Fruit fly (Drosophila melanogaster): ENCODE data around the gene CG7560.

The CG7560 gene

DNA sequence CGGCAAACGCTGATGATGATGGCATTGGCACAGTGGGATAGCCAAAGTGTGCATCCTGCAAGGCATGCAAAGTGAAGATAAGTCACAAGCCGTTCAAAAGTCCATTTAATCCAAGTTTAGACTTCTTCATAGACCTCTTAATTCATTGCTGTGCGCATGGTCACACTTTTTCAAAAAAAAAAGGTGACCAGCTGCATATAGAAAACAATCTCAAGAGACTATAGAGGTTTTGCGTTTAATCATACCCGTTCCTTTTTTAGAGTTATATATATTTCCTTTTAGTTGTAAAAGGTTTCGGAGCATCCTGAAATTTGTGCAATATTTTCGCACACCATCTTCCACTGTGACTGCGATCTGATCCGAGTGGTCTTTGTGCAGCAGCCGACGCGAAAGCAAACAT is 10.5 kb upstream of the CG7560 start (continued):
- peak; percentile 43 for TF ChIP-seq Eip75B (GFP tag; optimal IDR thresholded peaks at IDR 0.05)
- TF ChIP-seq CG3919 (GFP tag; optimal IDR thresholded peaks at IDR 0.05), result peak; percentile 23
- TF ChIP-seq fd85E (GFP tag; optimal IDR thresholded peaks at IDR 0.05), result no peak
- peak; percentile 12 for TF ChIP-seq vri (GFP tag; optimal IDR thresholded peaks at IDR 0.05)
- peak; percentile 88 for TF ChIP-seq Eip78C (GFP tag)
- TF ChIP-seq CG8319 (GFP tag; optimal IDR thresholded peaks at IDR 0.05), result no peak
- peak; percentile 58 for TF ChIP-seq pdm3 (GFP tag; optimal IDR thresholded peaks at IDR 0.05)
- TF ChIP-seq ss (GFP tag; optimal IDR thresholded peaks at IDR 0.05), result no peak
- TF ChIP-seq dsx (GFP tag; optimal IDR thresholded peaks at IDR 0.05; ENCODE audit: poor library complexity, severe bottlenecking), result no peak
- TF ChIP-seq CG11902 (GFP tag; optimal IDR thresholded peaks at IDR 0.05), result no peak
- peak; percentile 51 for TF ChIP-seq achi (GFP tag; optimal IDR thresholded peaks at IDR 0.05)
- no peak for TF ChIP-seq CG7368 (GFP tag; optimal IDR thresholded peaks at IDR 0.05)
- peak; percentile 46 for TF ChIP-seq OdsH (GFP tag; optimal IDR thresholded peaks at IDR 0.05)
- TF ChIP-seq Ets96B (tag; optimal IDR thresholded peaks at IDR 0.05), result peak; percentile 53
- no peak for TF ChIP-seq CG8632 (GFP tag; optimal IDR thresholded peaks at IDR 0.05)
- TF ChIP-seq CG31627 (GFP tag; optimal IDR thresholded peaks at IDR 0.05), result peak; percentile 55
- no peak for TF ChIP-seq Eip93F (GFP tag; optimal IDR thresholded peaks at IDR 0.05)
- TF ChIP-seq CG15336 (GFP tag; IDR thresholded peaks at IDR 0.05), result peak; percentile 40; the same call in 1 of the 2 replicates
- no peak for TF ChIP-seq CG6163 (GFP tag; IDR thresholded peaks at IDR 0.05)
- peak in 1 of 2 experiments; percentile 61 for TF ChIP-seq salr (GFP tag; optimal IDR thresholded peaks at IDR 0.05)
- no peak for TF ChIP-seq CG6854 (GFP tag; optimal IDR thresholded peaks at IDR 0.05)
- no peak for TF ChIP-seq Blimp-1 (GFP tag; optimal IDR thresholded peaks at IDR 0.05)
- TF ChIP-seq acj6 (GFP tag; optimal IDR thresholded peaks at IDR 0.05), result peak; percentile 39
- TF ChIP-seq CG11294 (GFP tag; IDR thresholded peaks at IDR 0.05), result no peak; the same call in 1 of the 2 replicates
- peak; percentile 26 for TF ChIP-seq net (GFP tag; optimal IDR thresholded peaks at IDR 0.05)
- TF ChIP-seq svp (GFP tag), result peak; percentile 73

DNA sequence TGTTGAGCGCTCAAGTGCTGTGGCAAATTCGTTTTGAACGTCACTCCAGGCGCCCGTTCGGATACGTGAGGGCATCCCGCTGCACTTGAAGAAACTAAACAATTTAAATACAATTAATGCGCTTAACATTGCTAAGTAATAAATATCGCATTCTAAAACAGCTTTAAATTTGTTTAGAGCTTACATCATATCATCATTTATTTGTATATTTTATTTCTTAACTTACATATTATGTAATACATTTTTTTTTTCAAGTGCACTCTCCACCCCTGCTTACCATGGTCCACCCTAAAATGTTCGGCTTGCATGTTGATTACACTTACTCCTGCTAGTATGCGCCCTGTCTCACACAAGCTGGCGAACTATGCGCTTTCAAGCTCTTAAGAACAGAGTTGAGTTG is 9.6 kb upstream of the CG7560 start:
- TF ChIP-seq Eip78C (GFP tag) (peak; percentile 86), CG3919 (GFP tag; optimal IDR thresholded peaks at IDR 0.05) (peak; percentile 62), CG8119 (GFP tag; IDR thresholded peaks at IDR 0.05) (peak; percentile 69), CG11902 (GFP tag; optimal IDR thresholded peaks at IDR 0.05) (peak; percentile 17), Ets96B (tag; optimal IDR thresholded peaks at IDR 0.05) (peak; percentile 63), esn (GFP tag; optimal IDR thresholded peaks at IDR 0.05) (peak; percentile 75), achi (GFP tag; optimal IDR thresholded peaks at IDR 0.05) (peak; percentile 69), CG6163 (GFP tag; IDR thresholded peaks at IDR 0.05) (peak; percentile 80), OdsH (GFP tag; optimal IDR thresholded peaks at IDR 0.05) (peak; percentile 73), CG6792 (GFP tag; optimal IDR thresholded peaks at IDR 0.05) (peak; percentile 73), CG16779 (tag; optimal IDR thresholded peaks at IDR 0.05) (no peak), CG32006 (GFP tag; optimal IDR thresholded peaks at IDR 0.05) (peak; percentile 63), Sox14 (GFP tag; optimal IDR thresholded peaks at IDR 0.05) (peak; percentile 20), Sox102F (GFP tag; optimal IDR thresholded peaks at IDR 0.05) (peak; percentile 68), Smox (GFP tag; optimal IDR thresholded peaks at IDR 0.05) (peak; percentile 63), acj6 (GFP tag; optimal IDR thresholded peaks at IDR 0.05) (peak; percentile 74), eg (GFP tag; IDR thresholded peaks at IDR 0.05) (peak; percentile 53; the same call in 1 of the 3 replicates), CG4318 (GFP tag; optimal IDR thresholded peaks at IDR 0.05) (peak; percentile 44), vri (GFP tag; optimal IDR thresholded peaks at IDR 0.05) (peak; percentile 43), CG10669 (GFP tag; optimal IDR thresholded peaks at IDR 0.05) (peak; percentile 65), CG9139 (GFP tag; optimal IDR thresholded peaks at IDR 0.05) (peak; percentile 5), fkh (GFP tag; optimal IDR thresholded peaks at IDR 0.05) (no peak), CG10631 (GFP tag; optimal IDR thresholded peaks at IDR 0.05) (peak; percentile 79), CG7368 (GFP tag; optimal IDR thresholded peaks at IDR 0.05) (peak; percentile 22), fd59A (GFP tag; optimal IDR thresholded peaks at IDR 0.05) (peak; percentile 63), Hr4 (GFP tag; optimal IDR thresholded peaks at IDR 0.05) (peak; percentile 47), dsx (GFP tag; optimal IDR thresholded peaks at IDR 0.05; ENCODE audit: poor library complexity, severe bottlenecking) (peak; percentile 41), CG8319 (GFP tag; optimal IDR thresholded peaks at IDR 0.05) (peak; percentile 48), net (GFP tag; optimal IDR thresholded peaks at IDR 0.05) (peak; percentile 59), Eip93F (GFP tag; optimal IDR thresholded peaks at IDR 0.05) (no peak), fd85E (GFP tag; optimal IDR thresholded peaks at IDR 0.05) (no peak), svp (GFP tag) (peak; percentile 80), Blimp-1 (GFP tag; optimal IDR thresholded peaks at IDR 0.05) (peak; percentile 14), CG34406 (GFP tag; optimal IDR thresholded peaks at IDR 0.05) (peak; percentile 75), CG11762 (GFP tag; optimal IDR thresholded peaks at IDR 0.05; ENCODE audit: insufficient read depth) (peak; percentile 52), lz (GFP tag; optimal IDR thresholded peaks at IDR 0.05) (peak; percentile 60), pdm3 (GFP tag; optimal IDR thresholded peaks at IDR 0.05) (peak; percentile 55), Hr39 (GFP tag; optimal IDR thresholded peaks at IDR 0.05) (peak; percentile 45), CG6808 (GFP tag; optimal IDR thresholded peaks at IDR 0.05) (peak; percentile 58), CG15336 (GFP tag; IDR thresholded peaks at IDR 0.05) (peak; percentile 48; the same call in 1 of the 2 replicates)

Data from whole organism, prepupa.